Fruit fly (Drosophila melanogaster) whole organism, embryonic: ENCODE data around the gene Nepl14.
A peak's percentile ranks its signal among the peaks of the same experiment; 100 is the strongest.

Experiments
- Atf3 ChIP-seq: fragments of 200-800 bp; sonication (Bioruptor generic); optimal IDR thresholded peaks from 3 replicates; lab custom pipeline; 2016; ENCODE audit warnings: missing biosample characterization, missing genetic modification characterization
- CG10462 ChIP-seq: fragments of 200-800 bp; sonication (Bioruptor generic); optimal IDR thresholded peaks from 2 replicates; lab custom pipeline; 2016; ENCODE audit warnings: missing biosample characterization, missing genetic modification characterization
- CG10979 ChIP-seq: fragments of 200-800 bp; sonication (Bioruptor generic); optimal IDR thresholded peaks from 2 replicates; lab custom pipeline; 2018; ENCODE audit warnings: missing biosample characterization, mild to moderate bottlenecking, missing genetic modification characterization, moderate library complexity
- CG11093 ChIP-seq: fragments of 200-800 bp; sonication (Bioruptor generic); IDR thresholded peaks from 3 replicates; pipeline ENCODE4 v1.3.6; 2022; ENCODE audit warnings: missing biosample characterization, missing genetic modification characterization
- CG14860 ChIP-seq: fragments of 200-800 bp; sonication (Bioruptor generic); IDR thresholded peaks from 3 replicates; pipeline ENCODE4 v1.3.6; 2022; ENCODE audit warnings: missing biosample characterization, missing genetic modification characterization; ENCODE audit not compliant: partially characterized antibody
- CG15479 ChIP-seq: fragments of 200-800 bp; sonication (Bioruptor generic); optimal IDR thresholded peaks from 3 replicates; lab custom pipeline; 2019; ENCODE audit warnings: missing biosample characterization, mild to moderate bottlenecking, missing genetic modification characterization, moderate library complexity
- CG17612 ChIP-seq: fragments of 200-800 bp; sonication (Bioruptor generic); IDR thresholded peaks from 2 replicates; pipeline ENCODE4 v1.3.6; 2022; ENCODE audit warnings: missing biosample characterization, missing genetic modification characterization
- CG17802 ChIP-seq: fragments of 200-800 bp; sonication (Bioruptor generic); optimal IDR thresholded peaks from 2 replicates; lab custom pipeline; 2018; ENCODE audit warnings: missing biosample characterization, mild to moderate bottlenecking, missing genetic modification characterization, moderate library complexity
- CG2120 ChIP-seq: fragments of 200-800 bp; sonication (Bioruptor generic); optimal IDR thresholded peaks from 3 replicates; lab custom pipeline; 2016; ENCODE audit warnings: missing biosample characterization, missing genetic modification characterization
- CG2202 ChIP-seq: fragments of 200-800 bp; sonication (Bioruptor generic); optimal IDR thresholded peaks from 2 replicates; lab custom pipeline; 2018; ENCODE audit warnings: missing biosample characterization, mild to moderate bottlenecking, missing genetic modification characterization
- CG33557 ChIP-seq: fragments of 200-800 bp; sonication (Bioruptor generic); optimal IDR thresholded peaks from 2 replicates; lab custom pipeline; 2019; ENCODE audit warnings: missing biosample characterization, mild to moderate bottlenecking, missing genetic modification characterization, moderate library complexity
- CG6175 ChIP-seq: fragments of 200-800 bp; sonication (Bioruptor generic); IDR thresholded peaks from 3 replicates; pipeline ENCODE4 v1.3.6; 2022; ENCODE audit warnings: missing biosample characterization, missing genetic modification characterization
- CG6854 ChIP-seq: fragments of 200-800 bp; sonication (Bioruptor generic); optimal IDR thresholded peaks from 3 replicates; lab custom pipeline; 2017; ENCODE audit warnings: missing biosample characterization, mild to moderate bottlenecking, missing genetic modification characterization
- CG7963 ChIP-seq: fragments of 200-800 bp; sonication (Bioruptor generic); IDR thresholded peaks from 3 replicates; pipeline ENCODE4 v1.3.6; 2022; ENCODE audit warnings: missing biosample characterization, missing genetic modification characterization; ENCODE audit not compliant: partially characterized antibody
- CG9727 ChIP-seq: fragments of 200-800 bp; sonication (Bioruptor generic); optimal IDR thresholded peaks from 3 replicates; lab custom pipeline; 2017; ENCODE audit warnings: missing biosample characterization, mild to moderate bottlenecking, missing genetic modification characterization
- CG9876 ChIP-seq: fragments of 200-800 bp; sonication (Bioruptor generic); optimal IDR thresholded peaks from 2 replicates; lab custom pipeline; 2016; ENCODE audit warnings: missing biosample characterization, missing genetic modification characterization
- CHES-1-like ChIP-seq: fragments of 200-800 bp; sonication (Bioruptor generic); optimal IDR thresholded peaks from 2 replicates; lab custom pipeline; 2016; ENCODE audit warnings: missing biosample characterization, missing genetic modification characterization
- Deaf1 ChIP-seq: fragments of 200-800 bp; optimal IDR thresholded peaks from 3 replicates; lab custom pipeline; 2019; ENCODE audit warnings: missing biosample characterization, mild to moderate bottlenecking, missing genetic modification characterization, moderate library complexity
- Doc2 ChIP-seq: fragments of 200-800 bp; sonication (Bioruptor generic); IDR thresholded peaks from 2 replicates; pipeline ENCODE4 v1.3.6; 2022; ENCODE audit warnings: missing biosample characterization, missing genetic modification characterization
- Dp ChIP-seq: fragments of 200-800 bp; sonication (Bioruptor generic); optimal IDR thresholded peaks from 2 replicates; lab custom pipeline; 2018; ENCODE audit warnings: missing biosample characterization, mild to moderate bottlenecking, missing genetic modification characterization, moderate library complexity
- ERR ChIP-seq: fragments of 200-800 bp; sonication (Bioruptor generic); optimal IDR thresholded peaks from 2 replicates; lab custom pipeline; 2016; ENCODE audit warnings: missing biosample characterization, missing genetic modification characterization
- HLHmδ ChIP-seq: fragments of 200-800 bp; sonication (Bioruptor generic); optimal IDR thresholded peaks from 2 replicates; lab custom pipeline; 2018; ENCODE audit warnings: missing biosample characterization, mild to moderate bottlenecking, missing genetic modification characterization, moderate library complexity
- Hey ChIP-seq: fragments of 200-800 bp; sonication (Bioruptor generic); optimal IDR thresholded peaks from 3 replicates; lab custom pipeline; 2018; ENCODE audit warnings: missing biosample characterization, mild to moderate bottlenecking, missing genetic modification characterization
- HmgZ ChIP-seq: fragments of 200-800 bp; sonication (Bioruptor generic); optimal IDR thresholded peaks from 2 replicates; lab custom pipeline; 2018; ENCODE audit warnings: missing biosample characterization, mild to moderate bottlenecking, missing genetic modification characterization
- Kr ChIP-seq: fragments of 200-800 bp; sonication (Bioruptor generic); optimal IDR thresholded peaks from 2 replicates; lab custom pipeline; 2017; ENCODE audit warnings: missing biosample characterization, mild to moderate bottlenecking, missing genetic modification characterization
- Mes4 ChIP-seq: fragments of 200-800 bp; sonication (Bioruptor generic); optimal IDR thresholded peaks from 2 replicates; lab custom pipeline; 2016; ENCODE audit warnings: missing biosample characterization, missing genetic modification characterization
- Neu2 ChIP-seq: fragments of 200-800 bp; sonication (Bioruptor generic); optimal IDR thresholded peaks from 3 replicates; lab custom pipeline; 2016; ENCODE audit warnings: missing biosample characterization, missing genetic modification characterization, borderline replicate concordance
- Poxn ChIP-seq: fragments of 200-800 bp; sonication (Bioruptor generic); IDR thresholded peaks from 2 replicates; pipeline ENCODE4 v1.3.6; 2022; ENCODE audit warnings: missing biosample characterization, missing genetic modification characterization
- Side ChIP-seq: fragments of 200-800 bp; sonication (Bioruptor generic); optimal IDR thresholded peaks from 2 replicates; lab custom pipeline; 2016; ENCODE audit warnings: missing biosample characterization, missing genetic modification characterization
- Sry-β ChIP-seq: fragments of 200-800 bp; sonication (Bioruptor generic); optimal IDR thresholded peaks from 2 replicates; lab custom pipeline; 2018; ENCODE audit warnings: missing biosample characterization, mild to moderate bottlenecking, missing genetic modification characterization, moderate library complexity
- Usf ChIP-seq: fragments of 200-800 bp; sonication (Bioruptor generic); optimal IDR thresholded peaks from 2 replicates; lab custom pipeline; 2017; ENCODE audit warnings: missing genotype, missing biosample characterization, missing genetic modification characterization
- Vsx1 ChIP-seq: fragments of 200-800 bp; sonication (Bioruptor generic); optimal IDR thresholded peaks from 2 replicates; lab custom pipeline; 2017; ENCODE audit warnings: missing biosample characterization, mild to moderate bottlenecking, missing genetic modification characterization, missing genetic modification reagents
- aop ChIP-seq: fragments of 200-800 bp; sonication (Bioruptor generic); IDR thresholded peaks from 2 replicates; pipeline ENCODE4 v1.3.6; 2022; ENCODE audit warnings: missing biosample characterization, missing genetic modification characterization
- bbx ChIP-seq: fragments of 200-800 bp; sonication (Bioruptor generic); IDR thresholded peaks from 2 replicates; pipeline ENCODE4 v1.3.6; 2022; ENCODE audit warnings: missing biosample characterization, missing genetic modification characterization; ENCODE audit not compliant: partially characterized antibody
- cato ChIP-seq: fragments of 200-800 bp; sonication (Bioruptor generic); optimal IDR thresholded peaks from 2 replicates; lab custom pipeline; 2016; ENCODE audit warnings: missing biosample characterization, missing genetic modification characterization, borderline replicate concordance
- ci ChIP-seq: fragments of 200-800 bp; sonication (Bioruptor generic); IDR thresholded peaks from 3 replicates; pipeline ENCODE4 v1.3.6; 2022; ENCODE audit warnings: missing biosample characterization, missing genetic modification characterization
- ewg ChIP-seq: fragments of 200-800 bp; sonication (Bioruptor generic); optimal IDR thresholded peaks from 3 replicates; lab custom pipeline; 2017; ENCODE audit warnings: mild to moderate bottlenecking, missing biosample characterization, missing genetic modification reagents, missing genetic modification characterization
- exex ChIP-seq: fragments of 200-800 bp; sonication (Bioruptor generic); optimal IDR thresholded peaks from 4 replicates; lab custom pipeline; 2018; ENCODE audit warnings: missing biosample characterization, mild to moderate bottlenecking, missing genetic modification characterization, moderate library complexity
- gce ChIP-seq: fragments of 200-800 bp; sonication (Bioruptor generic); IDR thresholded peaks from 3 replicates; pipeline ENCODE4 v1.3.6; 2022; ENCODE audit warnings: missing biosample characterization, missing genetic modification characterization
- kni ChIP-seq: fragments of 200-800 bp; sonication (Bioruptor generic); optimal IDR thresholded peaks from 3 replicates; lab custom pipeline; 2017; ENCODE audit warnings: mild to moderate bottlenecking, missing biosample characterization, missing genetic modification reagents, missing genetic modification characterization
- luna ChIP-seq: fragments of 200-800 bp; sonication (Bioruptor generic); optimal IDR thresholded peaks from 2 replicates; lab custom pipeline; 2016; ENCODE audit warnings: missing biosample characterization, missing genetic modification characterization
- maf-S ChIP-seq: fragments of 200-800 bp; sonication (Bioruptor generic); optimal IDR thresholded peaks from 2 replicates; lab custom pipeline; 2016; ENCODE audit warnings: missing biosample characterization, missing genetic modification characterization
- otp ChIP-seq: fragments of 200-800 bp; sonication (Bioruptor generic); IDR thresholded peaks from 3 replicates; pipeline ENCODE4, ENCODE4 v1.3.6; 2022; ENCODE audit warnings: missing biosample characterization, missing genetic modification characterization
- schlank ChIP-seq: fragments of 200-800 bp; sonication (Bioruptor generic); optimal IDR thresholded peaks from 2 replicates; lab custom pipeline; 2018; ENCODE audit warnings: missing biosample characterization, mild to moderate bottlenecking, missing genetic modification characterization
- slou ChIP-seq: fragments of 200-800 bp; sonication (Bioruptor generic); optimal IDR thresholded peaks from 3 replicates; lab custom pipeline; 2016; ENCODE audit warnings: missing biosample characterization, missing genetic modification characterization
- stwl ChIP-seq: fragments of 200-800 bp; sonication (Bioruptor generic); optimal IDR thresholded peaks from 3 replicates; lab custom pipeline; 2018; ENCODE audit warnings: missing biosample characterization, mild to moderate bottlenecking, missing genetic modification characterization, moderate library complexity
- trem ChIP-seq: fragments of 200-800 bp; optimal IDR thresholded peaks from 3 replicates; lab custom pipeline; 2019; ENCODE audit warnings: missing biosample characterization, mild to moderate bottlenecking, missing genetic modification characterization, moderate library complexity
- ttk ChIP-seq: fragments of 200-800 bp; sonication (Bioruptor generic); IDR thresholded peaks from 2 replicates; pipeline ENCODE4 v2.1.2; 2022; ENCODE audit warnings: missing biosample characterization, missing genetic modification characterization
- vfl ChIP-seq: fragments of 200-800 bp; sonication (Bioruptor generic); optimal IDR thresholded peaks from 2 replicates; lab custom pipeline; 2016; ENCODE audit warnings: missing biosample characterization, missing genetic modification characterization
- vvl ChIP-seq: fragments of 200-800 bp; sonication (Bioruptor generic); IDR thresholded peaks from 2 replicates; pipeline ENCODE4 v1.3.6; 2022; ENCODE audit warnings: missing biosample characterization, missing genetic modification characterization
- zf30C ChIP-seq: fragments of 200-800 bp; sonication (Bioruptor generic); optimal IDR thresholded peaks from 3 replicates; lab custom pipeline; 2018; ENCODE audit warnings: missing biosample characterization, mild to moderate bottlenecking, missing genetic modification characterization

Gene Nepl14

dm6 chr3R:22745432-22745831, 18.1 kb downstream of the Nepl14 start, which contains the start of the genes vret and HP1c (continued):
- TF ChIP-seq kni (GFP tag; lab: Kevin White, UChicago) (no peak), zf30C (no peak), ttk (no peak), CG33557 (GFP tag; lab: Kevin White, UChicago) (no peak), bbx (GFP tag; lab: Robert Waterston, UW) (no peak), Mes4 (GFP tag; lab: Kevin White, UChicago) (no peak), Deaf1 (tag; lab: Kevin White, UChicago) (no peak), Side (GFP tag; lab: Kevin White, UChicago) (no peak), CG2120 (GFP tag; lab: Kevin White, UChicago) (no peak), stwl (tag; lab: Kevin White, UChicago) (peak; percentile 69), trem (peak; percentile 53), aop (GFP tag; lab: Robert Waterston, UW) (no peak), CG2202 (tag; lab: Kevin White, UChicago) (no peak), vfl (GFP tag; lab: Kevin White, UChicago) (no peak), CG9727 (GFP tag; lab: Kevin White, UChicago) (no peak), maf-S (no peak), CG6175 (GFP tag; lab: Robert Waterston, UW) (no peak), CG15479 (GFP tag; lab: Kevin White, UChicago) (no peak), HmgZ (tag; lab: Kevin White, UChicago) (peak; percentile 32), gce (GFP tag; lab: Robert Waterston, UW) (no peak), Dp (GFP tag; lab: Kevin White, UChicago) (peak; percentile 85), CHES-1-like (GFP tag; lab: Kevin White, UChicago) (peak; percentile 5), Poxn (no peak), HLHmδ (GFP tag; lab: Kevin White, UChicago) (no peak), vvl (GFP tag; lab: Robert Waterston, UW) (no peak), CG9876 (no peak), Neu2 (no peak), luna (no peak), Atf3 (GFP tag; lab: Kevin White, UChicago) (no peak), schlank (tag; lab: Kevin White, UChicago) (no peak), CG6854 (GFP tag; lab: Kevin White, UChicago) (no peak), otp (GFP tag; lab: Robert Waterston, UW) (no peak), CG7963 (GFP tag; lab: Robert Waterston, UW) (0 out of 3 replicates have a peak, but pooled peaks have one; percentile 13), CG17612 (GFP tag; lab: Robert Waterston, UW) (no peak), ERR (GFP tag; lab: Kevin White, UChicago) (no peak), Hey (tag; lab: Kevin White, UChicago) (no peak), slou (GFP tag; lab: Kevin White, UChicago) (no peak), exex (no peak), Sry-β (GFP tag; lab: Kevin White, UChicago) (no peak), CG10462 (GFP tag; lab: Kevin White, UChicago) (no peak), Vsx1 (GFP tag; lab: Kevin White, UChicago) (no peak), CG14860 (GFP tag; lab: Robert Waterston, UW) (no peak), Kr (GFP tag; lab: Kevin White, UChicago) (no peak), ci (no peak), ewg (GFP tag; lab: Kevin White, UChicago) (no peak), CG11093 (GFP tag; lab: Robert Waterston, UW) (no peak), CG17802 (tag; lab: Kevin White, UChicago) (no peak), Usf (no peak), Doc2 (GFP tag; lab: Robert Waterston, UW) (no peak), cato (no peak), CG10979 (tag; lab: Kevin White, UChicago) (no peak)
